Fruit fly (Drosophila melanogaster): ENCODE measurements around the gene CG17982.

Gene CG17982

dm6 chrX:8092893-8093721 is 50.5 kb downstream of the CG17982 start:
- TF ChIP-seq svp (GFP tag) (peak; percentile 91), CG7368 (GFP tag; optimal IDR thresholded peaks at IDR 0.05) (no peak), CG6163 (GFP tag; IDR thresholded peaks at IDR 0.05) (0 out of 3 replicates have a peak, but pooled peaks have one; percentile 17), Eip78C (GFP tag) (peak; percentile 77), CG9139 (GFP tag; optimal IDR thresholded peaks at IDR 0.05) (peak; percentile 38), eg (GFP tag; IDR thresholded peaks at IDR 0.05) (0 out of 3 replicates have a peak, but pooled peaks have one; percentile 32), pdm3 (GFP tag; optimal IDR thresholded peaks at IDR 0.05) (no peak), CG8632 (GFP tag; optimal IDR thresholded peaks at IDR 0.05) (peak; percentile 11), CG6276 (GFP tag; optimal IDR thresholded peaks at IDR 0.05) (peak; percentile 30), vri (GFP tag; optimal IDR thresholded peaks at IDR 0.05) (peak; percentile 42), Sox14 (GFP tag; optimal IDR thresholded peaks at IDR 0.05) (peak; percentile 59), Hr4 (GFP tag; optimal IDR thresholded peaks at IDR 0.05) (peak; percentile 9), Smox (GFP tag; optimal IDR thresholded peaks at IDR 0.05) (peak; percentile 45), CG32006 (GFP tag; optimal IDR thresholded peaks at IDR 0.05) (peak; percentile 16), CG8119 (GFP tag; IDR thresholded peaks at IDR 0.05) (no peak)

All from whole organism, prepupa.